Fruit fly (Drosophila melanogaster): ENCODE measurements around the gene miple1.

Gene miple1

dm6 chr3L:271501-272249 is 4.6 kb downstream of the miple1 start:
- no peak for TF ChIP-seq insv (optimal IDR thresholded peaks at IDR 0.05)
- TF ChIP-seq Sin3A (optimal IDR thresholded peaks at IDR 0.05): no peak
- TF ChIP-seq Myc (optimal IDR thresholded peaks at IDR 0.05): no peak
- TF ChIP-seq psq (optimal IDR thresholded peaks at IDR 0.05): no peak
- TF ChIP-seq h (optimal IDR thresholded peaks at IDR 0.05): no peak
- no peak for TF ChIP-seq ttk (optimal IDR thresholded peaks at IDR 0.05)

- TF ChIP-seq insv (optimal IDR thresholded peaks at IDR 0.05) (no peak), Sin3A (optimal IDR thresholded peaks at IDR 0.05) (no peak)
Measured at dm6 chr3L:273291-273690, 6.2 kb downstream of the miple1 start, which contains the start of gene CG32845. TSS of gene CG32845 (minus strand) at chr3L:273391.

dm6 chr3L:274855-275254 is 7.8 kb downstream of the miple1 start, which contains the start of gene ttm2:
TSS of gene ttm2 (plus strand) at chr3L:275155.
- TF ChIP-seq h (optimal IDR thresholded peaks at IDR 0.05): no peak
- TF ChIP-seq ttk (optimal IDR thresholded peaks at IDR 0.05): no peak
- TF ChIP-seq Sin3A (optimal IDR thresholded peaks at IDR 0.05): no peak

dm6 chr3L:276736-277487 is 9.8 kb downstream of the miple1 start, which contains the start of gene RhoGEF3:
TSS of gene RhoGEF3 (plus strand) at chr3L:277437.
- TF ChIP-seq insv (optimal IDR thresholded peaks at IDR 0.05) (no peak), psq (optimal IDR thresholded peaks at IDR 0.05) (no peak), ttk (optimal IDR thresholded peaks at IDR 0.05) (no peak), Sin3A (optimal IDR thresholded peaks at IDR 0.05) (no peak), Myc (optimal IDR thresholded peaks at IDR 0.05) (no peak), h (optimal IDR thresholded peaks at IDR 0.05) (no peak)

dm6 chr3L:282276-282675 is 15.2 kb downstream of the miple1 start:
- TF ChIP-seq ttk (optimal IDR thresholded peaks at IDR 0.05): no peak

dm6 chr3L:284253-284652 is 17.2 kb downstream of the miple1 start:
- TF ChIP-seq ttk (optimal IDR thresholded peaks at IDR 0.05) (no peak), h (optimal IDR thresholded peaks at IDR 0.05) (no peak), Myc (optimal IDR thresholded peaks at IDR 0.05) (no peak), insv (optimal IDR thresholded peaks at IDR 0.05) (no peak), psq (optimal IDR thresholded peaks at IDR 0.05) (no peak), Sin3A (optimal IDR thresholded peaks at IDR 0.05) (no peak)

- TF ChIP-seq psq (optimal IDR thresholded peaks at IDR 0.05) (no peak), h (optimal IDR thresholded peaks at IDR 0.05) (no peak), ttk (optimal IDR thresholded peaks at IDR 0.05) (no peak), insv (optimal IDR thresholded peaks at IDR 0.05) (no peak), Myc (optimal IDR thresholded peaks at IDR 0.05) (no peak), Sin3A (optimal IDR thresholded peaks at IDR 0.05) (no peak)
Measured at dm6 chr3L:291583-292145, 24.6 kb downstream of the miple1 start.

dm6 chr3L:292146-292776 is 25.2 kb downstream of the miple1 start:
- TF ChIP-seq Myc (optimal IDR thresholded peaks at IDR 0.05): no peak
- TF ChIP-seq insv (optimal IDR thresholded peaks at IDR 0.05): no peak
- no peak for TF ChIP-seq psq (optimal IDR thresholded peaks at IDR 0.05)
- TF ChIP-seq h (optimal IDR thresholded peaks at IDR 0.05): no peak
- TF ChIP-seq ttk (optimal IDR thresholded peaks at IDR 0.05): no peak
- no peak for TF ChIP-seq Sin3A (optimal IDR thresholded peaks at IDR 0.05)

dm6 chr3L:294841-295408 is 27.8 kb downstream of the miple1 start:
- TF ChIP-seq Myc (optimal IDR thresholded peaks at IDR 0.05) (no peak), Sin3A (optimal IDR thresholded peaks at IDR 0.05) (no peak), insv (optimal IDR thresholded peaks at IDR 0.05) (no peak), psq (optimal IDR thresholded peaks at IDR 0.05) (no peak), ttk (optimal IDR thresholded peaks at IDR 0.05) (no peak), h (optimal IDR thresholded peaks at IDR 0.05) (no peak)

- TF ChIP-seq psq (optimal IDR thresholded peaks at IDR 0.05) (no peak), h (optimal IDR thresholded peaks at IDR 0.05) (no peak), Sin3A (optimal IDR thresholded peaks at IDR 0.05) (no peak), ttk (optimal IDR thresholded peaks at IDR 0.05) (no peak), insv (optimal IDR thresholded peaks at IDR 0.05) (no peak), Myc (optimal IDR thresholded peaks at IDR 0.05) (no peak)
Measured at dm6 chr3L:297240-297639, 30.1 kb downstream of the miple1 start.

- TF ChIP-seq Sin3A (optimal IDR thresholded peaks at IDR 0.05) (no peak), psq (optimal IDR thresholded peaks at IDR 0.05) (no peak), insv (optimal IDR thresholded peaks at IDR 0.05) (no peak)
Measured at dm6 chr3L:298459-298858, 31.4 kb downstream of the miple1 start.

Data from Kc167 (cell line).